Fruit fly (Drosophila melanogaster): Measurements from ENCODE around the gene RpS8.

DNA sequence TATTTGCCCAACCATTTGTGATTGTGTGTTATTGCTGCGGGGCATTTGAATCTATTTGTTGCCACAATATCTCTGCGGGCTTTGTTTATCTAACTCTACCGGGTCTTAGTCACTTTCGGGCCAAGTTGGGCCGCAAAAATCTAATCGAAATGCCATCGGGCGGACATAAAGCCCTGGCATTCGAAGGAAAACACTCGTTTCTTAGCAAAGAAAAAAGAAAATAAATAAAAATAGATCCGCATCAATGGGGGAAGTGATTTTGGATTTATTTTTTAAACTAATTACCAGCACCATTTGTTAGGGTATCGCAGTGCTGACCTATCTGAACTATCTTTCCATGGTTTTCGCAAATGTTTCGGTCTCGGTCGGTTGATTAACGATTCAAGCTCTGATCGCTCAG lies 37.2 kb downstream of the RpS8 start:
- TF ChIP-seq Dll (optimal IDR thresholded peaks at IDR 0.05) (no peak), pan (optimal IDR thresholded peaks at IDR 0.05) (no peak), CG8478 (optimal IDR thresholded peaks at IDR 0.05) (no peak), psq (optimal IDR thresholded peaks at IDR 0.05) (no peak)

All from whole organism.